Fruit fly (Drosophila melanogaster) whole organism, embryonic: ENCODE results near the gene tw.

Source experiments
- B-H2 ChIP-seq: fragments of 200-800 bp; sonication (Bioruptor generic); optimal IDR thresholded peaks from 2 replicates; lab custom pipeline; 2018; ENCODE audit warnings: missing biosample characterization, mild to moderate bottlenecking, missing genetic modification characterization
- Blimp-1 ChIP-seq: fragments of 200-800 bp; sonication (Bioruptor generic); optimal IDR thresholded peaks from 3 replicates; lab custom pipeline; 2018; ENCODE audit warnings: missing biosample characterization, missing genetic modification characterization, mild to moderate bottlenecking, moderate library complexity, missing genetic modification reagents
- CG10267 ChIP-seq: fragments of 200-800 bp; sonication (Bioruptor generic); optimal IDR thresholded peaks from 2 replicates; lab custom pipeline; 2018; ENCODE audit warnings: missing biosample characterization, mild to moderate bottlenecking, missing genetic modification characterization, moderate library complexity
- CG11560 ChIP-seq: fragments of 200-800 bp; sonication (Bioruptor generic); IDR thresholded peaks from 3 replicates; pipeline ENCODE4 v1.3.6; 2022; ENCODE audit warnings: missing biosample characterization, missing genetic modification characterization
- CG12391 ChIP-seq: fragments of 200-800 bp; sonication (Bioruptor generic); optimal IDR thresholded peaks from 3 replicates; lab custom pipeline; 2018; ENCODE audit warnings: missing biosample characterization, mild to moderate bottlenecking, missing genetic modification characterization, moderate library complexity
- CG12769 ChIP-seq: fragments of 200-800 bp; sonication (Bioruptor generic); optimal IDR thresholded peaks from 2 replicates; lab custom pipeline; 2019; ENCODE audit warnings: missing biosample characterization, mild to moderate bottlenecking, missing genetic modification characterization, moderate library complexity
- CG13624 ChIP-seq: fragments of 200-800 bp; sonication (Bioruptor generic); optimal IDR thresholded peaks from 2 replicates; lab custom pipeline; 2016; ENCODE audit warnings: missing biosample characterization, missing genetic modification characterization
- CG14014 ChIP-seq: fragments of 200-800 bp; sonication (Bioruptor generic); IDR thresholded peaks from 2 replicates; pipeline ENCODE4 v1.3.6; 2022; ENCODE audit warnings: missing biosample characterization, missing genetic modification characterization
- CG1602 ChIP-seq: fragments of 200-800 bp; sonication (Bioruptor generic); optimal IDR thresholded peaks from 3 replicates; lab custom pipeline; 2016; ENCODE audit warnings: missing biosample characterization, missing genetic modification characterization
- CG17186 ChIP-seq: fragments of 200-800 bp; sonication (Bioruptor generic); optimal IDR thresholded peaks from 3 replicates; lab custom pipeline; 2017; ENCODE audit warnings: missing biosample characterization, missing genetic modification reagents, missing genetic modification characterization
- CG17359 ChIP-seq: fragments of 200-800 bp; sonication (Bioruptor generic); optimal IDR thresholded peaks from 3 replicates; lab custom pipeline; 2018; ENCODE audit warnings: missing biosample characterization, mild to moderate bottlenecking, missing genetic modification characterization, moderate library complexity
- CG2116 ChIP-seq: fragments of 200-800 bp; sonication (Bioruptor generic); optimal IDR thresholded peaks from 3 replicates; lab custom pipeline; 2018; ENCODE audit warnings: missing biosample characterization, mild to moderate bottlenecking, missing genetic modification characterization
- CG33557 ChIP-seq: fragments of 200-800 bp; sonication (Bioruptor generic); optimal IDR thresholded peaks from 2 replicates; lab custom pipeline; 2019; ENCODE audit warnings: missing biosample characterization, mild to moderate bottlenecking, missing genetic modification characterization, moderate library complexity
- CG3407 ChIP-seq: fragments of 200-800 bp; sonication (Bioruptor generic); optimal IDR thresholded peaks from 2 replicates; lab custom pipeline; 2018; ENCODE audit warnings: missing biosample characterization, mild to moderate bottlenecking, missing genetic modification characterization
- CG4424 ChIP-seq: fragments of 200-800 bp; sonication (Bioruptor generic); optimal IDR thresholded peaks from 3 replicates; lab custom pipeline; 2016; ENCODE audit warnings: missing biosample characterization, missing genetic modification characterization
- CG6689 ChIP-seq: fragments of 200-800 bp; sonication (Bioruptor generic); IDR thresholded peaks from 2 replicates; pipeline ENCODE4 v1.3.6; 2022; ENCODE audit warnings: missing biosample characterization, missing genetic modification characterization
- CG6813 ChIP-seq: fragments of 200-800 bp; sonication (Bioruptor generic); optimal IDR thresholded peaks from 2 replicates; lab custom pipeline; 2017; ENCODE audit warnings: missing biosample characterization, missing genetic modification characterization, mild to moderate bottlenecking, moderate library complexity, missing genetic modification reagents
- CG7928 ChIP-seq: fragments of 200-800 bp; sonication (Bioruptor generic); optimal IDR thresholded peaks from 2 replicates; lab custom pipeline; 2017; ENCODE audit warnings: missing biosample characterization, mild to moderate bottlenecking, missing genetic modification characterization
- CG7987 ChIP-seq: fragments of 200-800 bp; sonication (Bioruptor generic); optimal IDR thresholded peaks from 2 replicates; lab custom pipeline; 2018; ENCODE audit warnings: missing biosample characterization, mild to moderate bottlenecking, missing genetic modification characterization, moderate library complexity
- CG8290 ChIP-seq, 3 experiments: fragments of 200-800 bp; sonication (Bioruptor generic); optimal IDR thresholded peaks; 2 replicates each; lab custom pipeline; 2016 to 2019; ENCODE audit warnings: missing biosample characterization in 3 of 3, missing genetic modification characterization in 3 of 3, mild to moderate bottlenecking in 2 of 3, moderate library complexity in 1 of 3
- CG9797 ChIP-seq: fragments of 200-800 bp; sonication (Bioruptor generic); optimal IDR thresholded peaks from 3 replicates; lab custom pipeline; 2018; ENCODE audit warnings: missing biosample characterization, mild to moderate bottlenecking, missing genetic modification characterization
- CoRest ChIP-seq: fragments of 200-800 bp; sonication (Bioruptor generic); optimal IDR thresholded peaks from 3 replicates; lab custom pipeline; 2018; ENCODE audit warnings: missing biosample characterization, mild to moderate bottlenecking, missing genetic modification characterization, moderate library complexity
- Ets65A ChIP-seq: fragments of 200-800 bp; sonication (Bioruptor generic); peaks from one replicate; lab custom pipeline; 2016; ENCODE audit warnings: missing biosample characterization, missing genetic modification characterization
- Fer1 ChIP-seq: fragments of 200-800 bp; sonication (Bioruptor generic); optimal IDR thresholded peaks from 2 replicates; lab custom pipeline; 2017; ENCODE audit warnings: missing biosample characterization, mild to moderate bottlenecking, missing genetic modification characterization
- Fer3 ChIP-seq: fragments of 200-800 bp; sonication (Bioruptor generic); optimal IDR thresholded peaks from 2 replicates; lab custom pipeline; 2018; ENCODE audit warnings: missing biosample characterization, mild to moderate bottlenecking, missing genetic modification characterization, moderate library complexity
- HLH3B ChIP-seq: fragments of 200-800 bp; sonication (Bioruptor generic); IDR thresholded peaks from 2 replicates; pipeline ENCODE4 v1.3.6; 2022; ENCODE audit warnings: missing biosample characterization, missing genetic modification characterization
- HLH4C ChIP-seq: fragments of 200-800 bp; sonication (Bioruptor generic); IDR thresholded peaks from 3 replicates; pipeline ENCODE4 v1.3.6; 2022; ENCODE audit warnings: missing biosample characterization, missing genetic modification characterization; ENCODE audit not compliant: partially characterized antibody
- HLHmδ ChIP-seq: fragments of 200-800 bp; sonication (Bioruptor generic); optimal IDR thresholded peaks from 2 replicates; lab custom pipeline; 2018; ENCODE audit warnings: missing biosample characterization, mild to moderate bottlenecking, missing genetic modification characterization, moderate library complexity
- Oli ChIP-seq: fragments of 200-800 bp; sonication (Bioruptor generic); optimal IDR thresholded peaks from 2 replicates; lab custom pipeline; 2018; ENCODE audit warnings: missing biosample characterization, mild to moderate bottlenecking, missing genetic modification characterization, moderate library complexity
- Rfx ChIP-seq: fragments of 200-800 bp; sonication (Bioruptor generic); IDR thresholded peaks from 2 replicates; pipeline ENCODE4 v1.3.6; 2022; ENCODE audit warnings: missing biosample characterization, missing genetic modification characterization
- Tbp ChIP-seq: fragments of >200 bp; optimal IDR thresholded peaks from 2 replicates; lab custom pipeline; 2018; ENCODE audit warnings: missing biosample characterization, missing genetic modification characterization
- Xbp1 ChIP-seq: fragments of 200-800 bp; sonication (Bioruptor generic); optimal IDR thresholded peaks from 3 replicates; lab custom pipeline; 2016; ENCODE audit warnings: missing biosample characterization, mild to moderate bottlenecking, missing genetic modification characterization
- abd-A ChIP-seq: fragments of 200-800 bp; sonication (Bioruptor generic); optimal IDR thresholded peaks from 3 replicates; lab custom pipeline; 2019; ENCODE audit warnings: missing biosample characterization, mild to moderate bottlenecking, missing genetic modification characterization, moderate library complexity
- ac ChIP-seq: fragments of 200-800 bp; sonication (Bioruptor generic); optimal IDR thresholded peaks from 3 replicates; lab custom pipeline; 2017; ENCODE audit warnings: missing biosample characterization, mild to moderate bottlenecking, missing genetic modification characterization
- ase ChIP-seq: fragments of 200-800 bp; sonication (Bioruptor generic); IDR thresholded peaks from 3 replicates; pipeline ENCODE4 v1.3.6; 2022; ENCODE audit warnings: missing biosample characterization, missing genetic modification characterization
- bbx ChIP-seq: fragments of 200-800 bp; sonication (Bioruptor generic); IDR thresholded peaks from 2 replicates; pipeline ENCODE4 v1.3.6; 2022; ENCODE audit warnings: missing biosample characterization, missing genetic modification characterization; ENCODE audit not compliant: partially characterized antibody
- chinmo ChIP-seq: fragments of 200-800 bp; sonication (Bioruptor generic); IDR thresholded peaks from 4 replicates; pipeline ENCODE4 v1.3.6; 2022; ENCODE audit warnings: missing biosample characterization, missing genetic modification characterization; ENCODE audit not compliant: partially characterized antibody
- corto ChIP-seq: fragments of 200-800 bp; sonication (Bioruptor generic); optimal IDR thresholded peaks from 2 replicates; lab custom pipeline; 2016; ENCODE audit warnings: missing biosample characterization, mild to moderate bottlenecking, missing genetic modification characterization, moderate library complexity
- crp ChIP-seq, 2 experiments: fragments of 200-800 bp; sonication (Bioruptor generic); optimal IDR thresholded peaks; 2 replicates in 1 of 2; 3 replicates in 1 of 2; lab custom pipeline; 2017; ENCODE audit warnings: missing biosample characterization in 2 of 2, missing genetic modification characterization in 2 of 2, mild to moderate bottlenecking in 1 of 2, moderate library complexity in 1 of 2
- gce ChIP-seq: fragments of 200-800 bp; sonication (Bioruptor generic); IDR thresholded peaks from 3 replicates; pipeline ENCODE4 v1.3.6; 2022; ENCODE audit warnings: missing biosample characterization, missing genetic modification characterization
- gcm ChIP-seq: fragments of 200-800 bp; sonication (Bioruptor generic); optimal IDR thresholded peaks from 2 replicates; lab custom pipeline; 2019; ENCODE audit warnings: missing biosample characterization, mild to moderate bottlenecking, missing genetic modification characterization, moderate library complexity
- hb ChIP-seq: fragments of 200-800 bp; sonication (Bioruptor generic); IDR thresholded peaks from 3 replicates; pipeline ENCODE4 v1.3.6; 2022; ENCODE audit warnings: missing biosample characterization, missing genetic modification characterization; ENCODE audit not compliant: partially characterized antibody
- her ChIP-seq: fragments of 200-800 bp; sonication (Bioruptor generic); optimal IDR thresholded peaks from 2 replicates; lab custom pipeline; 2016; ENCODE audit warnings: missing biosample characterization, missing genetic modification characterization
- nau ChIP-seq: fragments of 200-800 bp; sonication (Bioruptor generic); optimal IDR thresholded peaks from 3 replicates; lab custom pipeline; 2017; ENCODE audit warnings: missing biosample characterization, mild to moderate bottlenecking, missing genetic modification characterization, missing genetic modification reagents
- nerfin-1 ChIP-seq: fragments of 200-800 bp; sonication (Bioruptor generic); optimal IDR thresholded peaks from 3 replicates; lab custom pipeline; 2019; ENCODE audit warnings: missing biosample characterization, mild to moderate bottlenecking, missing genetic modification characterization, moderate library complexity
- pnt ChIP-seq: fragments of 200-800 bp; sonication (Bioruptor generic); optimal IDR thresholded peaks from 3 replicates; lab custom pipeline; 2016; ENCODE audit warnings: missing biosample characterization, missing genetic modification characterization
- sens ChIP-seq: fragments of 200-800 bp; sonication (Bioruptor generic); peaks from one replicate; lab custom pipeline; 2016; ENCODE audit warnings: missing biosample characterization, missing genetic modification characterization
- tx ChIP-seq: fragments of 200-800 bp; sonication (Bioruptor generic); optimal IDR thresholded peaks from 2 replicates; lab custom pipeline; 2016; ENCODE audit warnings: missing biosample characterization, missing genetic modification characterization
- z ChIP-seq: fragments of 200-800 bp; sonication (Bioruptor generic); IDR thresholded peaks from 3 replicates; pipeline ENCODE4 v1.3.6; 2022; ENCODE audit warnings: missing biosample characterization, missing genetic modification characterization

Gene tw

DNA sequence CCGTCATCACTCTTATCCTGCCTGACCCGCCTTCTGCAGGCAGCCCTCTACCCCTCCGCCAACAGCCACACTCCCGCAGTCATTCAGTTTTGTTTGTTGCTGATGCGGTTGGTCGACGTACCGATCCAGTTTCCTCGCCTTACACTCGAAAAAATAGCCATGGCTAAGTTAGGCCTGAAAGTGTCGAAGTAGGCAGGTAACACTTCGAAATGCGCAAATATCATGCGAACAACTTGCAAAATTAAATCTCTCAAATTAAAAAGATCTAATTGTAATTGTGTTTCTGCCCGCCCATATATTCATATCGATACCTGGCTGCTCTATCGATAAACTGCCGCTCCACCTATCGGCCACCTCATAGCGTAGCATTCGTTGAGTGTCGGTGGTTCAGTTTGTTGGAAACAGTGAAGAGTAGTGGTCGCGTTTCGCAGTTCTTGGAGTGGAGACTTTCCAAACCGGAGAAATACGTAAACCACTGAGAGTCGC, 14.9 kb upstream of the tw start, which contains the start of gene fz3 (continued):
- no peak for TF ChIP-seq crp (GFP tag; optimal IDR thresholded peaks at IDR 0.05; lab: Kevin White, UChicago)
- TF ChIP-seq her (GFP tag; lab: Kevin White, UChicago) = no peak
- no peak for TF ChIP-seq nau (GFP tag; lab: Kevin White, UChicago)
- no peak for TF ChIP-seq z (GFP tag; lab: Robert Waterston, UW)
- TF ChIP-seq CoRest (tag; lab: Kevin White, UChicago) = peak; percentile 26
- TF ChIP-seq abd-A (tag; lab: Kevin White, UChicago) = no peak
- peak; percentile 38 for TF ChIP-seq gcm (GFP tag; lab: Kevin White, UChicago)
- peak; percentile 94 for TF ChIP-seq bbx (GFP tag; lab: Robert Waterston, UW)
- TF ChIP-seq gce (GFP tag; lab: Robert Waterston, UW) = no peak
- TF ChIP-seq CG13624 (GFP tag; lab: Kevin White, UChicago) = peak; percentile 13
- peak; percentile 36 for TF ChIP-seq CG7987
- peak; percentile 74 for TF ChIP-seq HLHmδ (GFP tag; lab: Kevin White, UChicago)
- peak; percentile 29 for TF ChIP-seq CG17359 (tag; lab: Kevin White, UChicago)
- no peak for TF ChIP-seq nerfin-1 (tag; lab: Kevin White, UChicago)
- no peak for TF ChIP-seq CG7928 (GFP tag; lab: Kevin White, UChicago)
- peak; percentile 75 for TF ChIP-seq hb (GFP tag; lab: Robert Waterston, UW)
- TF ChIP-seq Rfx (GFP tag; lab: Robert Waterston, UW) = peak; percentile 16; the same call in 1 of the 2 replicates
- TF ChIP-seq HLH3B (GFP tag; lab: Robert Waterston, UW) = no peak
- no peak for TF ChIP-seq Tbp (GFP tag; lab: Kevin White, UChicago)
- TF ChIP-seq CG4424 (GFP tag; lab: Kevin White, UChicago) = no peak
- peak; percentile 29 for TF ChIP-seq CG33557
- TF ChIP-seq CG17186 = peak; percentile 21
- TF ChIP-seq ase = no peak
- TF ChIP-seq sens (GFP tag; lab: Kevin White, UChicago) = peak; percentile 91
- TF ChIP-seq chinmo = peak; percentile 95
- TF ChIP-seq CG12391 = peak; percentile 34
- TF ChIP-seq CG6813 (GFP tag; lab: Kevin White, UChicago) = no peak
- no peak for TF ChIP-seq pnt (GFP tag; lab: Kevin White, UChicago)
- no peak for TF ChIP-seq Oli (tag; lab: Kevin White, UChicago)
- no peak for TF ChIP-seq CG8290 (GFP tag; optimal IDR thresholded peaks at IDR 0.05; lab: Kevin White, UChicago)
- peak in 1 of 2 experiments; percentile 76 for TF ChIP-seq CG8290 (tag; optimal IDR thresholded peaks at IDR 0.05; lab: Kevin White, UChicago)
- TF ChIP-seq CG1602 (GFP tag; lab: Kevin White, UChicago) = no peak
- TF ChIP-seq CG14014 (GFP tag; lab: Robert Waterston, UW) = no peak
- no peak for TF ChIP-seq CG3407 (GFP tag; lab: Kevin White, UChicago)
- TF ChIP-seq CG2116 (GFP tag; lab: Kevin White, UChicago) = peak; percentile 64
- peak; percentile 11 for TF ChIP-seq ac (GFP tag; lab: Kevin White, UChicago)
- peak; percentile 22 for TF ChIP-seq Fer3
- peak; percentile 51 for TF ChIP-seq corto (GFP tag; lab: Kevin White, UChicago)
- TF ChIP-seq B-H2 (GFP tag; lab: Kevin White, UChicago) = peak; percentile 32
- peak; percentile 14 for TF ChIP-seq CG9797 (GFP tag; lab: Kevin White, UChicago)
- no peak for TF ChIP-seq CG6689 (GFP tag; lab: Robert Waterston, UW)
- peak; percentile 36 for TF ChIP-seq CG10267
- TF ChIP-seq Blimp-1 (GFP tag; lab: Kevin White, UChicago) = peak; percentile 2
- TF ChIP-seq Xbp1 (GFP tag; lab: Kevin White, UChicago) = no peak
- TF ChIP-seq Fer1 = peak; percentile 29
- no peak for TF ChIP-seq CG11560 (tag; lab: Robert Waterston, UW)
- peak; percentile 49 for TF ChIP-seq CG12769 (tag; lab: Kevin White, UChicago)
- TF ChIP-seq tx (GFP tag; lab: Kevin White, UChicago) = no peak
- peak; percentile 85 for TF ChIP-seq HLH4C
- peak; percentile 48 for TF ChIP-seq Ets65A (GFP tag; lab: Kevin White, UChicago)
